Fruit fly (Drosophila melanogaster): ENCODE data around the gene CG15548.

CG15548 gene

dm6 chr3R:30928634-30929033 lies 30.9 kb upstream of the CG15548 start:
- TF ChIP-seq CG7368 (GFP tag; optimal IDR thresholded peaks at IDR 0.05), result no peak
- no peak for TF ChIP-seq Gug (GFP tag; IDR thresholded peaks at IDR 0.05)
- TF ChIP-seq CG1621 (tag; optimal IDR thresholded peaks at IDR 0.05), result no peak
- no peak for TF ChIP-seq Eip93F (GFP tag; optimal IDR thresholded peaks at IDR 0.05)
- TF ChIP-seq dsx (GFP tag; optimal IDR thresholded peaks at IDR 0.05; ENCODE audit: poor library complexity, severe bottlenecking), result no peak

- peak; percentile 28 for TF ChIP-seq dsx (GFP tag; optimal IDR thresholded peaks at IDR 0.05; ENCODE audit: poor library complexity, severe bottlenecking)
- no peak for TF ChIP-seq Eip75B (GFP tag; optimal IDR thresholded peaks at IDR 0.05)
- no peak for TF ChIP-seq CG15336 (GFP tag; IDR thresholded peaks at IDR 0.05)
- no peak for TF ChIP-seq CG6808 (GFP tag; optimal IDR thresholded peaks at IDR 0.05)
- TF ChIP-seq CG10669 (GFP tag; optimal IDR thresholded peaks at IDR 0.05), result no peak
- TF ChIP-seq Hr38 (GFP tag; optimal IDR thresholded peaks at IDR 0.05), result no peak
- no peak for TF ChIP-seq CG16779 (tag; optimal IDR thresholded peaks at IDR 0.05)
- TF ChIP-seq CG6854 (GFP tag; optimal IDR thresholded peaks at IDR 0.05), result no peak
- TF ChIP-seq CG3032 (tag; optimal IDR thresholded peaks at IDR 0.05), result no peak
- no peak for TF ChIP-seq acj6 (GFP tag; optimal IDR thresholded peaks at IDR 0.05)
- TF ChIP-seq CG3919 (GFP tag; optimal IDR thresholded peaks at IDR 0.05), result peak; percentile 11
- TF ChIP-seq CG34406 (GFP tag; optimal IDR thresholded peaks at IDR 0.05), result no peak
- TF ChIP-seq CG11902 (GFP tag; optimal IDR thresholded peaks at IDR 0.05), result no peak
- TF ChIP-seq OdsH (GFP tag; optimal IDR thresholded peaks at IDR 0.05), result no peak
- TF ChIP-seq dac (GFP tag; optimal IDR thresholded peaks at IDR 0.05), result no peak
- TF ChIP-seq Hr4 (GFP tag; optimal IDR thresholded peaks at IDR 0.05), result no peak
- TF ChIP-seq esn (GFP tag; optimal IDR thresholded peaks at IDR 0.05), result no peak
- no peak for TF ChIP-seq Hr39 (GFP tag; optimal IDR thresholded peaks at IDR 0.05)
- TF ChIP-seq Ets21C (GFP tag; optimal IDR thresholded peaks at IDR 0.05), result no peak
- TF ChIP-seq CG11294 (GFP tag; IDR thresholded peaks at IDR 0.05), result no peak
- TF ChIP-seq Sox15 (GFP tag; optimal IDR thresholded peaks at IDR 0.05), result no peak
- no peak for TF ChIP-seq spab (GFP tag; optimal IDR thresholded peaks at IDR 0.05)
- no peak for TF ChIP-seq achi (GFP tag; optimal IDR thresholded peaks at IDR 0.05)
- 0 out of 3 replicates have a peak, but pooled peaks have one; percentile 15 for TF ChIP-seq eg (GFP tag; IDR thresholded peaks at IDR 0.05)
- TF ChIP-seq CG4318 (GFP tag; optimal IDR thresholded peaks at IDR 0.05), result no peak
- no peak for TF ChIP-seq Blimp-1 (GFP tag; optimal IDR thresholded peaks at IDR 0.05)
- TF ChIP-seq Gug (GFP tag; IDR thresholded peaks at IDR 0.05), result no peak
- no peak for TF ChIP-seq CG10631 (GFP tag; optimal IDR thresholded peaks at IDR 0.05)
- TF ChIP-seq CG1621 (tag; optimal IDR thresholded peaks at IDR 0.05), result no peak
- no peak for TF ChIP-seq salr (GFP tag; optimal IDR thresholded peaks at IDR 0.05)
- TF ChIP-seq fkh (GFP tag; optimal IDR thresholded peaks at IDR 0.05), result peak; percentile 63
- peak; percentile 66 for TF ChIP-seq Eip78C (GFP tag)
- TF ChIP-seq net (GFP tag; optimal IDR thresholded peaks at IDR 0.05), result no peak
- TF ChIP-seq Lpt (GFP tag; optimal IDR thresholded peaks at IDR 0.05), result no peak
- 0 out of 3 replicates have a peak, but pooled peaks have one; percentile 12 for TF ChIP-seq CG6163 (GFP tag; IDR thresholded peaks at IDR 0.05)
- TF ChIP-seq cyc (GFP tag; optimal IDR thresholded peaks at IDR 0.05), result no peak
- no peak for TF ChIP-seq CG11762 (GFP tag; optimal IDR thresholded peaks at IDR 0.05; ENCODE audit: insufficient read depth)
- no peak for TF ChIP-seq Smox (GFP tag; optimal IDR thresholded peaks at IDR 0.05)
- no peak for TF ChIP-seq CG7368 (GFP tag; optimal IDR thresholded peaks at IDR 0.05)
- TF ChIP-seq CG8319 (GFP tag; optimal IDR thresholded peaks at IDR 0.05), result no peak
- TF ChIP-seq lz (GFP tag; optimal IDR thresholded peaks at IDR 0.05), result no peak
- TF ChIP-seq ss (GFP tag; optimal IDR thresholded peaks at IDR 0.05), result peak in 1 of 2 experiments; percentile 19
- no peak for TF ChIP-seq Met (GFP tag; optimal IDR thresholded peaks at IDR 0.05)
- no peak for TF ChIP-seq fd59A (GFP tag; optimal IDR thresholded peaks at IDR 0.05)
- TF ChIP-seq vri (GFP tag; optimal IDR thresholded peaks at IDR 0.05), result no peak
- TF ChIP-seq svp (GFP tag), result peak; percentile 25
- no peak for TF ChIP-seq CG8632 (GFP tag; optimal IDR thresholded peaks at IDR 0.05)
These were observed 27.4 kb upstream of the CG15548 start for dm6 chr3R:30932092-30932491.

All from whole organism, prepupa.